Worm (Caenorhabditis elegans) whole organism, midembryonic: Measurements from ENCODE around the gene dyrb-1.

Experiments
- T22C8.4 ChIP-seq: fragments of 200-800 bp; sonication (Bioruptor generic); IDR thresholded peaks from 2 replicates; pipeline ENCODE4 v1.3.6; 2022; ENCODE audit warnings: missing genetic modification characterization, missing compliant biosample characterization
- cog-1 ChIP-seq: sonication (generic microtip); optimal IDR thresholded peaks from 2 replicates; lab custom pipeline; 2016; ENCODE audit warnings: missing genetic modification characterization, missing compliant biosample characterization
- flt-1 ChIP-seq: fragments of 200-800 bp; sonication (Bioruptor generic); IDR thresholded peaks from 2 replicates; pipeline ENCODE4 v1.3.6; 2022; ENCODE audit warnings: missing genetic modification characterization, missing compliant biosample characterization
- klf-2 ChIP-seq: fragments of 200-800 bp; sonication (Bioruptor generic); conservative IDR thresholded peaks from 2 replicates; pipeline ENCODE4 v1.3.6; 2022; ENCODE audit warnings: missing genetic modification reagents, missing genetic modification characterization, missing compliant biosample characterization
- med-1 ChIP-seq: sonication (generic microtip); optimal IDR thresholded peaks from 2 replicates; lab custom pipeline; 2017; ENCODE audit warnings: missing genetic modification characterization, mild to moderate bottlenecking, missing compliant biosample characterization, antibody characterized with exemption, missing genetic modification reagents; ENCODE audit not compliant: insufficient read depth
- ref-1 ChIP-seq: fragments of 200-800 bp; sonication (Bioruptor generic); conservative IDR thresholded peaks from 2 replicates; pipeline ENCODE4 v1.3.6; 2022; ENCODE audit warnings: missing genetic modification reagents, missing genetic modification characterization, missing compliant biosample characterization
- tab-1 ChIP-seq: fragments of 200-800 bp; sonication (Bioruptor generic); IDR thresholded peaks from 2 replicates; pipeline ENCODE4 v1.3.6; 2022; ENCODE audit warnings: missing genetic modification characterization, missing compliant biosample characterization
- ztf-23 ChIP-seq: fragments of 200-800 bp; sonication (Bioruptor generic); IDR thresholded peaks from 2 replicates; pipeline ENCODE4 v1.3.6; 2022; ENCODE audit warnings: missing genetic modification reagents, missing genetic modification characterization, missing compliant biosample characterization
- ztf-29 ChIP-seq: fragments of 200-800 bp; sonication (Bioruptor generic); IDR thresholded peaks from 2 replicates; pipeline ENCODE4 v1.3.6; 2022; ENCODE audit warnings: missing genetic modification reagents, missing genetic modification characterization, missing compliant biosample characterization

dyrb-1 gene

DNA sequence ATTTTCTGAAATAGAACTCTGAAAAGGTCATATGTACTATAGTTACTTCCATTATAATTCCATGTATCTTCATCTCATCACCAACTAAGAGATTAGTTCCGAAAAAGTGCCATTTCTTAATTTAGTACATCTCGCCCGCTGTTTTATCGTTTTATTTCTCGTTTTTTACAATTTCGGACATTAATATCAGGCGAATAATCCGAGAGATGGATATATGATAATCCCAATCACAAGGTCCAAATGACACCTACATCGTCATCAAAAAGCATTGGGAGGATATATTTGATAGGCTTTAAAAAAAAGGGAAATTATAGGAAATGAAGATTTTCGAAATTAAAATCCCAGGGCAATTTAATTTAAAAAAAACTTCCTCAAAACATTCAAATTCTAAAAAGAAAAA, 13.4 kb upstream of the dyrb-1 start:
- TF ChIP-seq med-1 (GFP tag; lab: Kevin White, UChicago) (no peak), cog-1 (tag; lab: Kevin White, UChicago) (no peak), flt-1 (no peak), tab-1 (no peak)

DNA sequence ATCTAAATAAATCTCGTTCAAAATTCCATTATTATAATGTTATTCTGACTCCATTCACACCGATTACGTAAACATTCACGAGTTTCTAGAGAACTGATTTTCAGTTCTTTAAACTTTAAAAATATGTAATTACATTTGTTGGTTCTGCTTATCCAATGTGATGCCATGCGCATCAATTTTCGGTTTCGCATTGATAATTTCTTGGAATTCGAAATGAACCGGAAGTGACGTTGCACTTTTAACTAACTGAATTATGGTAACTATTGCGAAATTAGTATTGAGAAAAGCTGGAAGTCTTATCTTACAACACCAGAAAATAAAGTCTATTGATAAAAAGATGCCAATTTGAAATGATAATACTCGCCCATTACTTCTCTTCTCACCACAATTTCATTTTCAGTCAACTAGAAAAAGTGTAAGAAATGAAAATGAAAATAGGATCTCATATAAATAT, 10.9 kb upstream of the dyrb-1 start:
- TF ChIP-seq cog-1 (tag; lab: Kevin White, UChicago) (no peak), ztf-29 (GFP tag; lab: Robert Waterston, UW) (no peak), ref-1 (GFP tag; lab: Robert Waterston, UW) (no peak), flt-1 (no peak), T22C8.4 (GFP tag; lab: Robert Waterston, UW) (no peak), tab-1 (no peak), med-1 (GFP tag; lab: Kevin White, UChicago) (no peak), klf-2 (GFP tag; lab: Robert Waterston, UW) (no peak), ztf-23 (GFP tag; lab: Robert Waterston, UW) (no peak)

- TF ChIP-seq ref-1 (GFP tag; lab: Robert Waterston, UW) (no peak), ztf-29 (GFP tag; lab: Robert Waterston, UW) (no peak), T22C8.4 (GFP tag; lab: Robert Waterston, UW) (no peak), klf-2 (GFP tag; lab: Robert Waterston, UW) (no peak)
Observed at ce11 chrII:9116404-9116803, 9.5 kb upstream of the dyrb-1 start.

DNA sequence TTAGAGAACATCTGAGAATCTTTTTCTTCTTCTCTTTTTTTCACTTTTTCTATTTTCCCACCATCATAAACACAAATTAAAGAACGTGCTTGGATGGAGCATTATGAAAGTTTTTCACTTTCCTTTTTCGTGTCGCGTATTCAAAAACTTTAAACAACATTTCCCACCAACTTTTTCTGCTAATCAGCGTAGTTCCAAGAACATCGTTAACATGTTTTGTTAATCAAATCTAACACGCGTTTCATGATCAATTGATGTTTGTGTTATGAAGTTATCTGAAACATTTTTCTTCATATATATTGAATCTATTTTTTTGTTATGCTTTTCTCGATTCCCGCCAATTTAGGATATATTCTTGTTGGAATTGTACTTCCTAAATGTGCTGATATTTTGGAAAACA, 8.7 kb upstream of the dyrb-1 start:
- TF ChIP-seq klf-2 (GFP tag; lab: Robert Waterston, UW), result no peak
- no peak for TF ChIP-seq T22C8.4 (GFP tag; lab: Robert Waterston, UW)
- TF ChIP-seq ztf-29 (GFP tag; lab: Robert Waterston, UW), result no peak
- no peak for TF ChIP-seq tab-1
- TF ChIP-seq ztf-23 (GFP tag; lab: Robert Waterston, UW), result no peak
- TF ChIP-seq flt-1, result no peak
- no peak for TF ChIP-seq ref-1 (GFP tag; lab: Robert Waterston, UW)
- no peak for TF ChIP-seq cog-1 (tag; lab: Kevin White, UChicago)

- TF ChIP-seq tab-1, result no peak
- no peak for TF ChIP-seq cog-1 (tag; lab: Kevin White, UChicago)
- no peak for TF ChIP-seq ztf-23 (GFP tag; lab: Robert Waterston, UW)
- TF ChIP-seq flt-1, result no peak
- TF ChIP-seq T22C8.4 (GFP tag; lab: Robert Waterston, UW), result no peak
- no peak for TF ChIP-seq klf-2 (GFP tag; lab: Robert Waterston, UW)
- TF ChIP-seq ref-1 (GFP tag; lab: Robert Waterston, UW), result no peak
- no peak for TF ChIP-seq ztf-29 (GFP tag; lab: Robert Waterston, UW)
- no peak for TF ChIP-seq med-1 (GFP tag; lab: Kevin White, UChicago)
Observed at ce11 chrII:9114972-9115371, 8.0 kb upstream of the dyrb-1 start.

- no peak for TF ChIP-seq T22C8.4 (GFP tag; lab: Robert Waterston, UW)
- no peak for TF ChIP-seq cog-1 (tag; lab: Kevin White, UChicago)
- no peak for TF ChIP-seq flt-1
- no peak for TF ChIP-seq med-1 (GFP tag; lab: Kevin White, UChicago)
- no peak for TF ChIP-seq ztf-23 (GFP tag; lab: Robert Waterston, UW)
- no peak for TF ChIP-seq klf-2 (GFP tag; lab: Robert Waterston, UW)
- TF ChIP-seq tab-1, result no peak
Observed at ce11 chrII:9113759-9114158, 6.8 kb upstream of the dyrb-1 start.

DNA sequence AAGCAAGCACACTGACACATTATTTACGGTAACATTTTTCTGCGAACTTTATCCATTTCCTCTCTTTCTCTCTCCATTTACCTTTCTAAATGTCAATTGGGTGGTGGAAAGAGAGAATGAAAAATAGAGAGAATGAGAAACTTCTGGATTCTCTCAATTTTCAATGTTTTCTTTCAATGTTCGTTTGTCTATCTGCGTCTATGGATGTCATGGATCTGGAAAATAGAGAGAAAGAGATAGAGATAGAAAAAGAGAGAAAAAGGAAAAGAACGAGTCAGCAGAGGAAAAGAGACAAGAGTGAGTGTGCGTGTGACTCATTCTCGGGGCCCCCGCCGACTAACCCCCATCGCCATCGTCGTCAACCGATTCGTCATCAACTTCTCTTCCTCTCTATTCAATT, 5.9 kb upstream of the dyrb-1 start, which contains the start of gene jun-1:
TSS of gene jun-1 (plus strand) at position 307 of the 400 bp plus-strand sequence.
- TF ChIP-seq ref-1 (GFP tag; lab: Robert Waterston, UW) (no peak), cog-1 (tag; lab: Kevin White, UChicago) (peak; percentile 54)

ce11 chrII:9111471-9112016, 4.6 kb upstream of the dyrb-1 start:
- no peak for TF ChIP-seq tab-1
- TF ChIP-seq ref-1 (GFP tag; lab: Robert Waterston, UW), result no peak
- TF ChIP-seq flt-1, result no peak
- no peak for TF ChIP-seq med-1 (GFP tag; lab: Kevin White, UChicago)
- no peak for TF ChIP-seq klf-2 (GFP tag; lab: Robert Waterston, UW)
- no peak for TF ChIP-seq ztf-29 (GFP tag; lab: Robert Waterston, UW)
- TF ChIP-seq cog-1 (tag; lab: Kevin White, UChicago), result no peak
- TF ChIP-seq ztf-23 (GFP tag; lab: Robert Waterston, UW), result no peak
- TF ChIP-seq T22C8.4 (GFP tag; lab: Robert Waterston, UW), result no peak

ce11 chrII:9108905-9109551, 2.1 kb upstream of the dyrb-1 start, which contains the start of gene T24H10.4:
T24H10.4 (plus strand) TSS chrII:9109534.
- TF ChIP-seq ztf-29 (GFP tag; lab: Robert Waterston, UW) (no peak), klf-2 (GFP tag; lab: Robert Waterston, UW) (no peak), ref-1 (GFP tag; lab: Robert Waterston, UW) (no peak), flt-1 (no peak), cog-1 (tag; lab: Kevin White, UChicago) (no peak), tab-1 (no peak), T22C8.4 (GFP tag; lab: Robert Waterston, UW) (no peak), ztf-23 (GFP tag; lab: Robert Waterston, UW) (no peak), med-1 (GFP tag; lab: Kevin White, UChicago) (no peak)

DNA sequence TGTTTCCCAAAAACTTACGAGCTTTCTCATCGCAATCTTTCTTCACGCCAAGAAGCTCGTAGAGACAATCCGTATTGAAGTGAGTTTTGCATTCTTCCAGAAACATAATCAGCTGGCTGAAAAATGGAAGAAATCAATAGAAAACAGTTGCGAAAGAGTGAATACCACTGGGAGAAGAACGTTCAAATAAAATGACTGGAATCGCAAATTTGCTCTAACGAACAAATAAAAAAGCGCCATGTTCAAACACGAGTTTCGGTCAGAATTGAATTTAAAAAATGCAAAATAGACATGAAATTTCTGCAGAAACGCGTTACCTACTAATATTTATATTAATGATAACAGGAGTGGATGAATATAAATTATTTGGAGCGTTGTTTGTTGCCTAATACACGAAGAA, 1.5 kb upstream of the dyrb-1 start, which contains the start of gene dnj-23:
TSS of gene dnj-23 (minus strand) at position 158 of the 400 bp plus-strand sequence.
- no peak for TF ChIP-seq ztf-23 (GFP tag; lab: Robert Waterston, UW)
- no peak for TF ChIP-seq T22C8.4 (GFP tag; lab: Robert Waterston, UW)
- TF ChIP-seq ref-1 (GFP tag; lab: Robert Waterston, UW), result no peak
- TF ChIP-seq flt-1, result no peak
- no peak for TF ChIP-seq cog-1 (tag; lab: Kevin White, UChicago)
- TF ChIP-seq med-1 (GFP tag; lab: Kevin White, UChicago), result no peak
- TF ChIP-seq ztf-29 (GFP tag; lab: Robert Waterston, UW), result no peak
- no peak for TF ChIP-seq tab-1
- no peak for TF ChIP-seq klf-2 (GFP tag; lab: Robert Waterston, UW)
